Fruit fly (Drosophila melanogaster) whole organism, prepupa: ENCODE data around the gene CG33514.

Experiments
- Blimp-1 ChIP-seq: fragments of 200-800 bp; sonication (Bioruptor generic); optimal IDR thresholded peaks from 3 replicates; lab custom pipeline; 2017; ENCODE audit warnings: missing biosample characterization, missing genetic modification characterization, mild to moderate bottlenecking, moderate library complexity, missing genetic modification reagents
- CG10631 ChIP-seq: fragments of 200-800 bp; sonication (Bioruptor generic); optimal IDR thresholded peaks from 2 replicates; lab custom pipeline; 2016; ENCODE audit warnings: missing biosample characterization, missing genetic modification characterization
- CG10669 ChIP-seq: fragments of 200-800 bp; sonication (Bioruptor generic); optimal IDR thresholded peaks from 3 replicates; lab custom pipeline; 2018; ENCODE audit warnings: missing biosample characterization, mild to moderate bottlenecking, missing genetic modification characterization, moderate library complexity
- CG11294 ChIP-seq: fragments of 200-800 bp; sonication (Bioruptor generic); IDR thresholded peaks from 2 replicates; pipeline ENCODE4 v1.3.6; 2022; ENCODE audit warnings: missing biosample characterization, missing genetic modification characterization
- CG11762 ChIP-seq: fragments of 200-800 bp; sonication (Bioruptor generic); optimal IDR thresholded peaks from 3 replicates; lab custom pipeline; 2016; ENCODE audit warnings: missing biosample characterization, missing genetic modification characterization; ENCODE audit not compliant: insufficient read depth
- CG11902 ChIP-seq: fragments of 200-800 bp; sonication (Bioruptor generic); optimal IDR thresholded peaks from 3 replicates; lab custom pipeline; 2016; ENCODE audit warnings: missing biosample characterization, missing genetic modification characterization
- CG15336 ChIP-seq: fragments of 200-800 bp; sonication (Bioruptor generic); IDR thresholded peaks from 2 replicates; pipeline ENCODE4 v1.3.6; 2022; ENCODE audit warnings: missing biosample characterization, missing genetic modification characterization
- CG1621 ChIP-seq: fragments of 200-800 bp; sonication (Bioruptor generic); optimal IDR thresholded peaks from 3 replicates; lab custom pipeline; 2018; ENCODE audit warnings: missing biosample characterization, mild to moderate bottlenecking, missing genetic modification characterization
- CG3032 ChIP-seq: fragments of 200-800 bp; optimal IDR thresholded peaks from 2 replicates; lab custom pipeline; 2019; ENCODE audit warnings: missing biosample characterization, mild to moderate bottlenecking, missing genetic modification characterization, moderate library complexity
- CG32006 ChIP-seq: fragments of 200-800 bp; sonication (Bioruptor generic); optimal IDR thresholded peaks from 3 replicates; lab custom pipeline; 2017; ENCODE audit warnings: missing biosample characterization, mild to moderate bottlenecking, missing genetic modification characterization
- CG34406 ChIP-seq: fragments of 200-800 bp; sonication (Bioruptor generic); optimal IDR thresholded peaks from 3 replicates; lab custom pipeline; 2016; ENCODE audit warnings: missing biosample characterization, missing genetic modification characterization
- CG3919 ChIP-seq: fragments of 200-800 bp; sonication (Bioruptor generic); optimal IDR thresholded peaks from 3 replicates; lab custom pipeline; 2016; ENCODE audit warnings: missing biosample characterization, missing genetic modification characterization
- CG6163 ChIP-seq: fragments of 200-800 bp; sonication (Bioruptor generic); IDR thresholded peaks from 3 replicates; pipeline ENCODE4 v1.3.6; 2022; ENCODE audit warnings: missing biosample characterization, missing genetic modification characterization
- CG6276 ChIP-seq: fragments of 200-800 bp; sonication (Bioruptor generic); optimal IDR thresholded peaks from 2 replicates; lab custom pipeline; 2017; ENCODE audit warnings: missing biosample characterization, mild to moderate bottlenecking, missing genetic modification characterization
- CG6792 ChIP-seq: fragments of 200-800 bp; sonication (Bioruptor generic); optimal IDR thresholded peaks from 3 replicates; lab custom pipeline; 2016; ENCODE audit warnings: missing biosample characterization, missing genetic modification characterization
- CG6808 ChIP-seq: fragments of 200-800 bp; sonication (Bioruptor generic); optimal IDR thresholded peaks from 3 replicates; lab custom pipeline; 2017; ENCODE audit warnings: missing biosample characterization, missing genetic modification characterization, mild to moderate bottlenecking, moderate library complexity, missing genetic modification reagents
- CG6854 ChIP-seq: fragments of 200-800 bp; sonication (Bioruptor generic); optimal IDR thresholded peaks from 2 replicates; lab custom pipeline; 2017; ENCODE audit warnings: missing biosample characterization, mild to moderate bottlenecking, missing genetic modification characterization
- CG7368 ChIP-seq: fragments of 200-800 bp; sonication (Bioruptor generic); optimal IDR thresholded peaks from 3 replicates; lab custom pipeline; 2016; ENCODE audit warnings: missing biosample characterization, missing genetic modification characterization
- CG8119 ChIP-seq: fragments of 200-800 bp; sonication (Bioruptor generic); IDR thresholded peaks from 3 replicates; pipeline ENCODE4 v1.3.6; 2022; ENCODE audit warnings: missing biosample characterization, missing genetic modification characterization
- CG8319 ChIP-seq: fragments of 200-800 bp; sonication (Bioruptor generic); optimal IDR thresholded peaks from 3 replicates; lab custom pipeline; 2016; ENCODE audit warnings: missing biosample characterization, missing genetic modification characterization
- CG8632 ChIP-seq: fragments of 200-800 bp; sonication (Bioruptor generic); optimal IDR thresholded peaks from 3 replicates; lab custom pipeline; 2016; ENCODE audit warnings: missing biosample characterization, missing genetic modification characterization
- CG9139 ChIP-seq: fragments of 200-800 bp; sonication (Bioruptor generic); optimal IDR thresholded peaks from 3 replicates; lab custom pipeline; 2017; ENCODE audit warnings: missing biosample characterization, mild to moderate bottlenecking, missing genetic modification characterization
- Eip78C ChIP-seq: fragments of 200-800 bp; sonication (Bioruptor generic); peaks from one replicate; lab custom pipeline; 2016; ENCODE audit warnings: missing biosample characterization, missing genetic modification characterization
- Eip93F ChIP-seq: fragments of 200-800 bp; sonication (Bioruptor generic); optimal IDR thresholded peaks from 2 replicates; lab custom pipeline; 2016; ENCODE audit warnings: missing biosample characterization, mild to moderate bottlenecking, missing genetic modification characterization
- Ets21C ChIP-seq: fragments of 200-800 bp; sonication (Bioruptor generic); optimal IDR thresholded peaks from 3 replicates; lab custom pipeline; 2016; ENCODE audit warnings: missing biosample characterization, missing genetic modification characterization
- Ets96B ChIP-seq: fragments of 200-800 bp; optimal IDR thresholded peaks from 2 replicates; lab custom pipeline; 2019; ENCODE audit warnings: missing biosample characterization, mild to moderate bottlenecking, missing genetic modification characterization, moderate library complexity
- Gug ChIP-seq: fragments of 200-800 bp; sonication (Bioruptor generic); IDR thresholded peaks from 2 replicates; pipeline ENCODE4 v1.3.6; 2022; ENCODE audit warnings: missing biosample characterization, missing genetic modification characterization
- Hr38 ChIP-seq: sonication (Bioruptor generic); optimal IDR thresholded peaks from 2 replicates; lab custom pipeline; 2016; ENCODE audit warnings: missing biosample characterization, missing genetic modification characterization
- Hr39 ChIP-seq: fragments of 200-800 bp; sonication (Bioruptor generic); optimal IDR thresholded peaks from 2 replicates; lab custom pipeline; 2016; ENCODE audit warnings: missing biosample characterization, missing genetic modification characterization
- Lpt ChIP-seq: fragments of 200-800 bp; sonication (Bioruptor generic); optimal IDR thresholded peaks from 3 replicates; lab custom pipeline; 2016; ENCODE audit warnings: missing biosample characterization, missing genetic modification characterization
- Met ChIP-seq: fragments of 200-800 bp; sonication (Bioruptor generic); optimal IDR thresholded peaks from 3 replicates; lab custom pipeline; 2016; ENCODE audit warnings: missing biosample characterization, missing genetic modification characterization
- Smox ChIP-seq: fragments of 200-800 bp; sonication (Bioruptor generic); optimal IDR thresholded peaks from 3 replicates; lab custom pipeline; 2016; ENCODE audit warnings: missing biosample characterization, missing genetic modification characterization
- Sox102F ChIP-seq: fragments of 200-800 bp; sonication (Bioruptor generic); optimal IDR thresholded peaks from 2 replicates; lab custom pipeline; 2016; ENCODE audit warnings: missing biosample characterization, mild to moderate bottlenecking, missing genetic modification characterization
- Sox14 ChIP-seq: fragments of 200-800 bp; sonication (Bioruptor generic); optimal IDR thresholded peaks from 3 replicates; lab custom pipeline; 2016; ENCODE audit warnings: missing biosample characterization, missing genetic modification characterization
- Sox15 ChIP-seq: fragments of 200-800 bp; sonication (Bioruptor generic); optimal IDR thresholded peaks from 3 replicates; lab custom pipeline; 2016; ENCODE audit warnings: missing biosample characterization, missing genetic modification characterization
- achi ChIP-seq: fragments of 200-800 bp; sonication (Bioruptor generic); optimal IDR thresholded peaks from 3 replicates; lab custom pipeline; 2016; ENCODE audit warnings: missing biosample characterization, missing genetic modification characterization
- acj6 ChIP-seq: fragments of 200-800 bp; sonication (Bioruptor generic); optimal IDR thresholded peaks from 3 replicates; lab custom pipeline; 2016; ENCODE audit warnings: missing biosample characterization, missing genetic modification characterization
- cyc ChIP-seq: fragments of 200-800 bp; sonication (Bioruptor generic); optimal IDR thresholded peaks from 3 replicates; lab custom pipeline; 2016; ENCODE audit warnings: missing biosample characterization, missing genetic modification characterization
- dac ChIP-seq: fragments of 200-800 bp; sonication (Bioruptor generic); optimal IDR thresholded peaks from 2 replicates; lab custom pipeline; 2017; ENCODE audit warnings: missing biosample characterization, mild to moderate bottlenecking, missing genetic modification characterization
- dsx ChIP-seq: fragments of 200-800 bp; optimal IDR thresholded peaks from 3 replicates; lab custom pipeline; 2019; ENCODE audit warnings: missing biosample characterization, mild to moderate bottlenecking, missing genetic modification characterization, moderate library complexity; ENCODE audit not compliant: poor library complexity, severe bottlenecking
- eg ChIP-seq: fragments of 200-800 bp; sonication (Bioruptor generic); IDR thresholded peaks from 3 replicates; pipeline ENCODE4 v1.3.6; 2022; ENCODE audit warnings: missing biosample characterization, missing genetic modification characterization
- fd59A ChIP-seq: fragments of 200-800 bp; sonication (Bioruptor generic); optimal IDR thresholded peaks from 2 replicates; lab custom pipeline; 2017; ENCODE audit warnings: missing biosample characterization, mild to moderate bottlenecking, missing genetic modification characterization, missing genetic modification reagents
- fd85E ChIP-seq: fragments of 200-800 bp; sonication (Bioruptor generic); optimal IDR thresholded peaks from 3 replicates; lab custom pipeline; 2016; ENCODE audit warnings: missing biosample characterization, missing genetic modification characterization
- lz ChIP-seq: fragments of 200-800 bp; sonication (Bioruptor generic); optimal IDR thresholded peaks from 3 replicates; lab custom pipeline; 2016; ENCODE audit warnings: missing biosample characterization, missing genetic modification characterization
- net ChIP-seq: fragments of 200-800 bp; sonication (Bioruptor generic); optimal IDR thresholded peaks from 3 replicates; lab custom pipeline; 2016; ENCODE audit warnings: missing biosample characterization, missing genetic modification characterization
- spab ChIP-seq: fragments of 200-800 bp; sonication (Bioruptor generic); optimal IDR thresholded peaks from 2 replicates; lab custom pipeline; 2017; ENCODE audit warnings: missing biosample characterization, mild to moderate bottlenecking, missing genetic modification characterization, missing genetic modification reagents
- ss ChIP-seq, 2 experiments: fragments of 200-800 bp; sonication (Bioruptor generic); optimal IDR thresholded peaks; 2 replicates in 1 of 2; 3 replicates in 1 of 2; lab custom pipeline; 2017 to 2018; ENCODE audit warnings: mild to moderate bottlenecking in 2 of 2, missing biosample characterization in 2 of 2, missing genetic modification characterization in 2 of 2, moderate library complexity in 1 of 2
- svp ChIP-seq: fragments of 200-800 bp; sonication (Bioruptor generic); peaks from one replicate; lab custom pipeline; 2016; ENCODE audit warnings: missing biosample characterization, missing genetic modification characterization
- topi ChIP-seq: fragments of 200-800 bp; sonication (Bioruptor generic); optimal IDR thresholded peaks from 3 replicates; lab custom pipeline; 2016; ENCODE audit warnings: missing biosample characterization, missing genetic modification characterization
- vri ChIP-seq: fragments of 200-800 bp; sonication (Bioruptor generic); optimal IDR thresholded peaks from 3 replicates; lab custom pipeline; 2016; ENCODE audit warnings: missing biosample characterization, mild to moderate bottlenecking, missing genetic modification characterization

Gene CG33514

DNA sequence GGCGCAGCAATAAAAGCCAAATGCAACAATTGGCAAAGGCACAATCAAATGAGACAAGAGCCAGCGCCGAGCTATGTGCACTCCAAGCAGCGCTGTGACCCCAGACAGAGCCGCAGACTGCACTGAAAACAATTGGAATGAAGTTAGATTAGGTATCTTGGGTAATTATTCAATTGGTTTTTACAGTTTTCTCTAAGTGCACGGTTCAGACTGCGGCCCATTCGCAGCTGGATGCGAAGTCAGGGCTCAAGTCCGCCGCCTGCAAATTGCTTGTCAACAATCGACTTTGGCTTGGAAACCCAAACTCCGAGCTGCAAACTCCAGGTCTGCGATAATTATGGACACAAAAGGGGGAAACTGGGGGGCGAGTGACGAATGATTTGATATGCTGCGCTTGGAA lies 28.4 kb downstream of the CG33514 start (continued):
- no peak for TF ChIP-seq Hr39 (GFP tag; lab: Kevin White, UChicago)
- no peak for TF ChIP-seq CG8319

DNA sequence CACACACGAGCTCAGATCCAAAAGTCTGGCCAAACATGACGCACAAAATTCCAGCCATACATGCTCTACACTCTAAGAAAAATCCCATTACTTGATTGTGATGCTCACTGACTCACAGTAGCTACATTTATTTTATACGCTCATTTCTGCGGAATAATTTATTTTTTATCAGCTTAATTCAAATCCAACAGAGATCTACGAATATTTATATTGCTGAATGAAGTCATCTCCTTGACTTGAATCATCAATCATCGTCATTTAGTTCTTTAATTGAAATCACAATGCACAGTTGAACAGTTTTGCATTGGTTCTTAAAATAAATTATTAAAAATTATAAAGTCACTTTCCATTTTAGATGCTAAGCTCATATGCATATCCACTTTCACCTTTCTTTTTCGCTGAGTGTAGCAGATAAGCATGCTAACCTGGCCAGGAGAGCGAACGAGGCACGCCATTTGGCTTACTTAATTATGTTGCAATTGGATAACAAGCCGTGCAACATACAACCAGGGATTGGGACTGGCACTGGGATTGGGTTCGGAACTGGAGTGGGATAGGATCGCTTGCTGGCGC lies 30.4 kb downstream of the CG33514 start:
- no peak for TF ChIP-seq fd85E (GFP tag; lab: Kevin White, UChicago)
- TF ChIP-seq CG32006 (GFP tag; lab: Kevin White, UChicago): peak; percentile 78
- TF ChIP-seq CG6808: peak; percentile 39
- TF ChIP-seq topi (GFP tag; lab: Kevin White, UChicago): peak; percentile 56
- peak; percentile 57 for TF ChIP-seq CG6276 (GFP tag; lab: Kevin White, UChicago)
- TF ChIP-seq cyc (GFP tag; lab: Kevin White, UChicago): peak; percentile 47
- peak; percentile 10 for TF ChIP-seq CG11762 (GFP tag; lab: Kevin White, UChicago)
- peak; percentile 43 for TF ChIP-seq Sox14 (GFP tag; lab: Kevin White, UChicago)
- peak; percentile 91 for TF ChIP-seq Eip78C (GFP tag; lab: Kevin White, UChicago)
- peak; percentile 40 for TF ChIP-seq Blimp-1 (GFP tag; lab: Kevin White, UChicago)
- no peak for TF ChIP-seq Gug (GFP tag; lab: Robert Waterston, UW)
- TF ChIP-seq CG6163: no peak
- TF ChIP-seq vri: no peak
- TF ChIP-seq Ets96B: peak; percentile 29
- peak; percentile 59 for TF ChIP-seq net (GFP tag; lab: Kevin White, UChicago)
- peak; percentile 11 for TF ChIP-seq fd59A
- TF ChIP-seq Eip93F (GFP tag; lab: Kevin White, UChicago): no peak
- no peak for TF ChIP-seq dsx (GFP tag; lab: Kevin White, UChicago)
- TF ChIP-seq CG10669 (GFP tag; lab: Kevin White, UChicago): peak; percentile 8
- TF ChIP-seq CG34406 (GFP tag; lab: Kevin White, UChicago): peak; percentile 51
- no peak for TF ChIP-seq Lpt
- TF ChIP-seq CG8632 (GFP tag; lab: Kevin White, UChicago): peak; percentile 43
- TF ChIP-seq CG8319: no peak
- TF ChIP-seq ss (GFP tag; optimal IDR thresholded peaks at IDR 0.05; lab: Kevin White, UChicago): peak in 1 of 2 experiments; percentile 35
- TF ChIP-seq Met (GFP tag; lab: Kevin White, UChicago): peak; percentile 56
- TF ChIP-seq Sox102F (GFP tag; lab: Kevin White, UChicago): peak; percentile 57
- TF ChIP-seq Hr38 (GFP tag; lab: Kevin White, UChicago): no peak
- TF ChIP-seq CG3919 (GFP tag; lab: Kevin White, UChicago): peak; percentile 53
- TF ChIP-seq Ets21C (GFP tag; lab: Kevin White, UChicago): peak; percentile 11
- peak; percentile 30 for TF ChIP-seq CG10631 (GFP tag; lab: Kevin White, UChicago)
- peak; percentile 37 for TF ChIP-seq acj6 (GFP tag; lab: Kevin White, UChicago)
- TF ChIP-seq lz (GFP tag; lab: Kevin White, UChicago): peak; percentile 47
- TF ChIP-seq Smox: peak; percentile 65
- no peak for TF ChIP-seq CG9139
- TF ChIP-seq eg (GFP tag; lab: Robert Waterston, UW): peak; percentile 31; the same call in 1 of the 3 replicates
- TF ChIP-seq CG1621: no peak
- TF ChIP-seq CG11902 (GFP tag; lab: Kevin White, UChicago): peak; percentile 35
- TF ChIP-seq CG6792 (GFP tag; lab: Kevin White, UChicago): peak; percentile 19
- TF ChIP-seq CG15336 (GFP tag; lab: Robert Waterston, UW): no peak
- TF ChIP-seq CG7368 (GFP tag; lab: Kevin White, UChicago): no peak
- peak; percentile 39; the same call in 1 of the 3 replicates for TF ChIP-seq CG8119 (GFP tag; lab: Robert Waterston, UW)
- peak; percentile 24 for TF ChIP-seq CG3032 (tag; lab: Kevin White, UChicago)
- no peak for TF ChIP-seq CG6854 (GFP tag; lab: Kevin White, UChicago)
- TF ChIP-seq Sox15 (GFP tag; lab: Kevin White, UChicago): peak; percentile 34
- TF ChIP-seq dac (GFP tag; lab: Kevin White, UChicago): no peak
- TF ChIP-seq spab (GFP tag; lab: Kevin White, UChicago): peak; percentile 8
- peak; percentile 91 for TF ChIP-seq svp (GFP tag; lab: Kevin White, UChicago)
- peak; percentile 52 for TF ChIP-seq achi (GFP tag; lab: Kevin White, UChicago)
- no peak for TF ChIP-seq CG11294 (GFP tag; lab: Robert Waterston, UW)
